Worm (Caenorhabditis elegans): ENCODE data around the gene ent-1.

DNA sequence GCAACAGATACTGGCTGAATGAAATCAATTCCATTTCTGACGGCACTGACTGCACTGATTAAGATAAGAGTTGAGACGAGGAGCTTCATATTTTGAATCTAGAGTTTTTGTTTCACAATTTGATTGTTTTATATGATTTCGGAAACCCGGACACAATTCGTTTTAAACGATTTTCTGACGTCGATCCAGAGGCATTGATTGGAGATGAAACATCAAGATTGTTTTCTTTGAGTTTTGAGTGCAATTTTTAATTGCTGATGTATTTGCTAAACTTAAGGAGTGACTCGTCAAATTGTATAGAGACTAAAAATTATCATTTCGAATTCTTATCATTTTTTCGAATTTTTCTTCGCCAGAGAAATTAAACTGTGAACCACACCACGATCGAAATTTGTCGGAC is 27.4 kb downstream of the ent-1 start, which contains the start of gene lys-6:
- TF ChIP-seq him-1 (tag; optimal IDR thresholded peaks at IDR 0.05) (no peak), W03F9.2 (tag; optimal IDR thresholded peaks at IDR 0.05) (no peak)

All from whole organism, L4/young adult.